ENCODE assay signal across 5 worm cellular contexts in the genomic region with DNA sequence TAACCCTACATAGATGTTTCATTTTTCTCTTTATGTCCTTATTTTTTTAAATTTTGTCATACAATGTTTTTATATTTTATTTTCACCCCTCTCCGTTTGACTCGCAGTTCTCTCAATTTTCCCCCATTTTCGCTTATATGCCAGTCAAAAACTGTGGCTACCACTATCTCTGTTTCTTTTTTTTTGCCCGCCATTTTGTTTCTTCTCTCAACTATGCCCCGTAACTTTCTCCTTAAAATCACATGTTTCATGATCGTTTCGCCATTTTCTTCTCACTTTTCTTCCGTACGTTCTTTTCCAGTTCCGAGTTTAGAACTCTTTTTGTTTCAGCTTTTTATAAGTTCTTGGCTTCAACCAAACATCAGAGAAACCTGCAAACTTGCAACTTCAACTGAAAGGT.
TF ChIP-seq lines count a peak whose summit lies in the region.

A gene (plus strand): TSS at position 331 of the 400 bp plus-strand sequence.

TF ChIP-seq in whole organism, L1 larva, 84 proteins besides CTCF, POLR2A, EP300 and RAD21:
- TF ChIP-seq nhr-47 (tag; optimal IDR thresholded peaks at IDR 0.05; lab: Kevin White, UChicago) (no peak), lin-35 (GFP tag; optimal IDR thresholded peaks at IDR 0.05; lab: Kevin White, UChicago) (peak in 1 of 2 experiments; percentile 15), ceh-90 (tag; optimal IDR thresholded peaks at IDR 0.05; lab: Kevin White, UChicago) (no peak), blmp-1 (tag; optimal IDR thresholded peaks at IDR 0.05; lab: Kevin White, UChicago) (peak; percentile 96), nhr-20 (tag; optimal IDR thresholded peaks at IDR 0.05; lab: Kevin White, UChicago) (peak; percentile 18), Y116A8C.19 (tag; optimal IDR thresholded peaks at IDR 0.05; lab: Kevin White, UChicago; ENCODE audit: borderline replicate concordance) (no peak), lin-14 (GFP tag; optimal IDR thresholded peaks at IDR 0.05; lab: Kevin White, UChicago) (peak; percentile 35), elt-3 (tag; optimal IDR thresholded peaks at IDR 0.05; lab: Kevin White, UChicago) (peak in 1 of 6 experiments; percentile 45), snu-23 (GFP tag; optimal IDR thresholded peaks at IDR 0.05; lab: Kevin White, UChicago) (peak; percentile 24)
TF ChIP-seq in whole organism, L1 larva: peak in this region for 6.

TF ChIP-seq in whole organism, L2 larva, 48 proteins besides CTCF, POLR2A, EP300 and RAD21:
- TF ChIP-seq R02D3.7 (tag; optimal IDR thresholded peaks at IDR 0.05; lab: Kevin White, UChicago), result no peak
- TF ChIP-seq crh-2 (tag; optimal IDR thresholded peaks at IDR 0.05; lab: Kevin White, UChicago), result peak; percentile 22
- TF ChIP-seq skn-1 (tag; optimal IDR thresholded peaks at IDR 0.05; lab: Kevin White, UChicago), result no peak
- peak; percentile 36 for TF ChIP-seq blmp-1 (tag; optimal IDR thresholded peaks at IDR 0.05; lab: Kevin White, UChicago; ENCODE audit: insufficient read depth)
- no peak for TF ChIP-seq F13H6.1 (tag; optimal IDR thresholded peaks at IDR 0.05; lab: Kevin White, UChicago)
- no peak for TF ChIP-seq ama-1 (optimal IDR thresholded peaks at IDR 0.05; lab: Kevin White, UChicago)

TF ChIP-seq in whole organism, L3 larva, 47 proteins besides CTCF, POLR2A, EP300 and RAD21:
- TF ChIP-seq pha-4 (tag; optimal IDR thresholded peaks at IDR 0.05; lab: Kevin White, UChicago), result peak; percentile 15
- no peak for TF ChIP-seq egl-27 (tag; optimal IDR thresholded peaks at IDR 0.05; lab: Kevin White, UChicago)
- TF ChIP-seq ama-1 (optimal IDR thresholded peaks at IDR 0.05; lab: Kevin White, UChicago), result no peak
- no peak for TF ChIP-seq nhr-77 (tag; optimal IDR thresholded peaks at IDR 0.05; lab: Kevin White, UChicago)

TF ChIP-seq in whole organism, L4 larva, 104 proteins besides CTCF, POLR2A, EP300 and RAD21:
- TF ChIP-seq T26A8.4 (GFP tag; IDR thresholded peaks at IDR 0.05; lab: Robert Waterston, UW) (no peak), mep-1 (tag; optimal IDR thresholded peaks at IDR 0.05; lab: Kevin White, UChicago) (peak; percentile 24), unc-62 (GFP tag; optimal IDR thresholded peaks at IDR 0.05 in 1 of 2; lab: Kevin White, UChicago) (peak in 1 of 2 experiments; percentile 66), unc-62 (tag; optimal IDR thresholded peaks at IDR 0.05; lab: Kevin White, UChicago) (no peak), dmd-6 (GFP tag; IDR thresholded peaks at IDR 0.05; lab: Robert Waterston, UW) (peak; percentile 45; the same call in 1 of the 2 replicates), nhr-28 (tag; optimal IDR thresholded peaks at IDR 0.05; lab: Kevin White, UChicago) (peak; percentile 72), hlh-30 (tag; optimal IDR thresholded peaks at IDR 0.05; lab: Kevin White, UChicago; ENCODE audit: insufficient read depth) (peak; percentile 34), mdl-1 (tag; optimal IDR thresholded peaks at IDR 0.05; lab: Kevin White, UChicago) (peak in 1 of 2 experiments; percentile 13), nhr-111 (GFP tag; optimal IDR thresholded peaks at IDR 0.05; lab: Kevin White, UChicago) (no peak)

TF ChIP-seq in whole organism, young adult, 124 proteins besides CTCF, POLR2A, EP300 and RAD21:
- TF ChIP-seq madf-6 (GFP tag; IDR thresholded peaks at IDR 0.05; lab: Robert Waterston, UW), result no peak
- peak; percentile 85 for TF ChIP-seq nhr-80 (tag; optimal IDR thresholded peaks at IDR 0.05; lab: Kevin White, UChicago)
- TF ChIP-seq sptf-2 (GFP tag; optimal IDR thresholded peaks at IDR 0.05; lab: Kevin White, UChicago), result no peak
- no peak for TF ChIP-seq nhr-120 (GFP tag; IDR thresholded peaks at IDR 0.05; lab: Robert Waterston, UW)
- TF ChIP-seq ztf-3 (GFP tag; optimal IDR thresholded peaks at IDR 0.05; lab: Kevin White, UChicago), result no peak
- TF ChIP-seq ztf-26 (tag; optimal IDR thresholded peaks at IDR 0.05; lab: Kevin White, UChicago), result no peak
- TF ChIP-seq ceh-100 (GFP tag; IDR thresholded peaks at IDR 0.05; lab: Robert Waterston, UW), result no peak
- no peak for TF ChIP-seq cebp-1 (GFP tag; IDR thresholded peaks at IDR 0.05; lab: Robert Waterston, UW)
- TF ChIP-seq cebp-1 (tag; optimal IDR thresholded peaks at IDR 0.05; lab: Kevin White, UChicago), result peak; percentile 34
- TF ChIP-seq lsy-27 (tag; optimal IDR thresholded peaks at IDR 0.05; lab: Kevin White, UChicago; ENCODE audit: borderline replicate concordance, insufficient read depth), result no peak
- TF ChIP-seq nfya-1 (tag; optimal IDR thresholded peaks at IDR 0.05; lab: Kevin White, UChicago; ENCODE audit: borderline replicate concordance, insufficient read depth), result no peak
- no peak for TF ChIP-seq attf-5 (GFP tag; optimal IDR thresholded peaks at IDR 0.05; lab: Kevin White, UChicago)
- no peak for TF ChIP-seq let-607 (tag; optimal IDR thresholded peaks at IDR 0.05; lab: Kevin White, UChicago)
- no peak for TF ChIP-seq zfh-2 (GFP tag; conservative IDR thresholded peaks at IDR 0.05; lab: Robert Waterston, UW)
- no peak for TF ChIP-seq ama-1 (optimal IDR thresholded peaks at IDR 0.05; lab: Kevin White, UChicago)
- no peak for TF ChIP-seq ama-1 (GFP tag; optimal IDR thresholded peaks at IDR 0.05; lab: Kevin White, UChicago)
- TF ChIP-seq aptf-3 (GFP tag; IDR thresholded peaks at IDR 0.05; lab: Robert Waterston, UW), result no peak
